Fruit fly (Drosophila melanogaster) whole organism, embryonic: Measurements from ENCODE around the gene Trf.

ENCODE experiments used
- Atf3 ChIP-seq: fragments of 200-800 bp; sonication (Bioruptor generic); optimal IDR thresholded peaks from 3 replicates; lab custom pipeline; 2016; ENCODE audit warnings: missing biosample characterization, missing genetic modification characterization
- Blimp-1 ChIP-seq: fragments of 200-800 bp; sonication (Bioruptor generic); optimal IDR thresholded peaks from 3 replicates; lab custom pipeline; 2018; ENCODE audit warnings: missing biosample characterization, missing genetic modification characterization, mild to moderate bottlenecking, moderate library complexity, missing genetic modification reagents
- C15 ChIP-seq: fragments of 200-800 bp; sonication (Bioruptor generic); IDR thresholded peaks from 3 replicates; pipeline ENCODE4 v1.3.6; 2022; ENCODE audit warnings: missing biosample characterization, missing genetic modification characterization
- CG12104 ChIP-seq: fragments of 200-800 bp; sonication (Bioruptor generic); optimal IDR thresholded peaks from 3 replicates; lab custom pipeline; 2016; ENCODE audit warnings: missing biosample characterization, missing genetic modification characterization
- CG1233 ChIP-seq: fragments of 200-800 bp; sonication (Bioruptor generic); optimal IDR thresholded peaks from 4 replicates; lab custom pipeline; 2018; ENCODE audit warnings: missing biosample characterization, mild to moderate bottlenecking, missing genetic modification characterization
- CG12744 ChIP-seq: fragments of 200-800 bp; sonication (Bioruptor generic); optimal IDR thresholded peaks from 2 replicates; lab custom pipeline; 2016; ENCODE audit warnings: missing biosample characterization, missing genetic modification characterization
- CG14965 ChIP-seq: fragments of 200-800 bp; sonication (Bioruptor generic); optimal IDR thresholded peaks from 2 replicates; lab custom pipeline; 2016; ENCODE audit warnings: missing biosample characterization, missing genetic modification characterization, borderline replicate concordance
- CG15601 ChIP-seq: fragments of 200-800 bp; sonication (Bioruptor generic); optimal IDR thresholded peaks from 3 replicates; lab custom pipeline; 2019; ENCODE audit warnings: missing biosample characterization, mild to moderate bottlenecking, missing genetic modification characterization, moderate library complexity
- CG17328 ChIP-seq: fragments of 200-800 bp; sonication (Bioruptor generic); IDR thresholded peaks from 2 replicates; pipeline ENCODE4 v1.3.6; 2022; ENCODE audit warnings: missing biosample characterization, missing genetic modification characterization
- CG17361 ChIP-seq: fragments of 200-800 bp; sonication (Bioruptor generic); IDR thresholded peaks from 3 replicates; pipeline ENCODE4 v1.3.6; 2022; ENCODE audit warnings: missing biosample characterization, missing genetic modification characterization
- CG17568 ChIP-seq: fragments of 200-800 bp; sonication (Bioruptor generic); optimal IDR thresholded peaks from 2 replicates; lab custom pipeline; 2018; ENCODE audit warnings: missing biosample characterization, mild to moderate bottlenecking, missing genetic modification characterization, moderate library complexity
- CG17802 ChIP-seq: fragments of 200-800 bp; sonication (Bioruptor generic); optimal IDR thresholded peaks from 2 replicates; lab custom pipeline; 2018; ENCODE audit warnings: missing biosample characterization, mild to moderate bottlenecking, missing genetic modification characterization, moderate library complexity
- CG1792 ChIP-seq: fragments of 200-800 bp; sonication (Bioruptor generic); optimal IDR thresholded peaks from 2 replicates; lab custom pipeline; 2016; ENCODE audit warnings: missing biosample characterization, missing genetic modification characterization
- CG18262 ChIP-seq: fragments of 200-800 bp; optimal IDR thresholded peaks from 3 replicates; lab custom pipeline; 2019; ENCODE audit warnings: missing biosample characterization, mild to moderate bottlenecking, missing genetic modification characterization, moderate library complexity
- CG18476 ChIP-seq: fragments of 200-800 bp; sonication (Bioruptor generic); optimal IDR thresholded peaks from 2 replicates; lab custom pipeline; 2016; ENCODE audit warnings: missing biosample characterization, mild to moderate bottlenecking, missing genetic modification characterization
- CG2120 ChIP-seq: fragments of 200-800 bp; sonication (Bioruptor generic); optimal IDR thresholded peaks from 3 replicates; lab custom pipeline; 2016; ENCODE audit warnings: missing biosample characterization, missing genetic modification characterization
- CG3726 ChIP-seq: fragments of 200-800 bp; sonication (Bioruptor generic); IDR thresholded peaks from 3 replicates; pipeline ENCODE4, ENCODE4 v1.3.6; 2022; ENCODE audit warnings: missing biosample characterization, missing genetic modification characterization
- CG6654 ChIP-seq: fragments of 200-800 bp; sonication (Bioruptor generic); optimal IDR thresholded peaks from 2 replicates; lab custom pipeline; 2017; ENCODE audit warnings: missing biosample characterization, mild to moderate bottlenecking, missing genetic modification characterization
- CG6683 ChIP-seq: fragments of 200-800 bp; sonication (Bioruptor generic); optimal IDR thresholded peaks from 2 replicates; lab custom pipeline; 2017; ENCODE audit warnings: missing biosample characterization, mild to moderate bottlenecking, missing genetic modification characterization, missing genetic modification reagents
- CG7271 ChIP-seq: fragments of 200-800 bp; sonication (Bioruptor generic); optimal IDR thresholded peaks from 2 replicates; lab custom pipeline; 2018; ENCODE audit warnings: missing biosample characterization, mild to moderate bottlenecking, missing genetic modification characterization, moderate library complexity
- CG9932 ChIP-seq: fragments of 200-800 bp; sonication (Bioruptor generic); IDR thresholded peaks from 2 replicates; pipeline ENCODE4 v1.3.6; 2022; ENCODE audit warnings: missing biosample characterization, missing genetic modification characterization
- Camta ChIP-seq: fragments of 200-800 bp; sonication (Bioruptor generic); optimal IDR thresholded peaks from 2 replicates; lab custom pipeline; 2016; ENCODE audit warnings: missing biosample characterization, missing genetic modification characterization
- D19A ChIP-seq: fragments of 200-800 bp; optimal IDR thresholded peaks from 3 replicates; lab custom pipeline; 2019; ENCODE audit warnings: missing biosample characterization, mild to moderate bottlenecking, missing genetic modification characterization, moderate library complexity
- Dref ChIP-seq: fragments of 200-800 bp; sonication (Bioruptor generic); IDR thresholded peaks from 2 replicates; pipeline ENCODE4 v1.3.6; 2022; ENCODE audit warnings: missing biosample characterization, missing genetic modification characterization
- E2f1 ChIP-seq: fragments of 200-800 bp; sonication (Bioruptor generic); IDR thresholded peaks from 2 replicates; pipeline ENCODE4 v1.3.6; 2022; ENCODE audit warnings: missing biosample characterization, missing genetic modification characterization
- HmgZ ChIP-seq: fragments of 200-800 bp; sonication (Bioruptor generic); optimal IDR thresholded peaks from 2 replicates; lab custom pipeline; 2018; ENCODE audit warnings: missing biosample characterization, mild to moderate bottlenecking, missing genetic modification characterization
- Lpt ChIP-seq: fragments of >200 bp; optimal IDR thresholded peaks from 2 replicates; lab custom pipeline; 2018; ENCODE audit warnings: missing biosample characterization, missing genetic modification characterization
- Mad ChIP-seq: fragments of 200-800 bp; sonication (Bioruptor generic); optimal IDR thresholded peaks from 2 replicates; lab custom pipeline; 2016; ENCODE audit warnings: missing biosample characterization, missing genetic modification characterization
- NfI ChIP-seq: fragments of 200-800 bp; sonication (Bioruptor generic); optimal IDR thresholded peaks from 3 replicates; lab custom pipeline; 2018; ENCODE audit warnings: missing biosample characterization, mild to moderate bottlenecking, missing genetic modification characterization, moderate library complexity
- Side ChIP-seq: fragments of 200-800 bp; sonication (Bioruptor generic); optimal IDR thresholded peaks from 2 replicates; lab custom pipeline; 2016; ENCODE audit warnings: missing biosample characterization, missing genetic modification characterization
- Sin3A ChIP-seq: fragments of >200 bp; optimal IDR thresholded peaks from 2 replicates; lab custom pipeline; 2018
- Sox102F ChIP-seq: fragments of 200-800 bp; sonication (Bioruptor generic); optimal IDR thresholded peaks from 2 replicates; lab custom pipeline; 2018; ENCODE audit warnings: missing biosample characterization, mild to moderate bottlenecking, missing genetic modification characterization, moderate library complexity
- ac ChIP-seq: fragments of 200-800 bp; sonication (Bioruptor generic); optimal IDR thresholded peaks from 3 replicates; lab custom pipeline; 2017; ENCODE audit warnings: missing biosample characterization, mild to moderate bottlenecking, missing genetic modification characterization
- bcd ChIP-seq: fragments of 200-800 bp; sonication (Bioruptor generic); optimal IDR thresholded peaks from 2 replicates; lab custom pipeline; 2017; ENCODE audit warnings: missing biosample characterization, mild to moderate bottlenecking, missing genetic modification characterization
- cato ChIP-seq: fragments of 200-800 bp; sonication (Bioruptor generic); optimal IDR thresholded peaks from 2 replicates; lab custom pipeline; 2016; ENCODE audit warnings: missing biosample characterization, missing genetic modification characterization, borderline replicate concordance
- chinmo ChIP-seq: fragments of 200-800 bp; sonication (Bioruptor generic); IDR thresholded peaks from 4 replicates; pipeline ENCODE4 v1.3.6; 2022; ENCODE audit warnings: missing biosample characterization, missing genetic modification characterization; ENCODE audit not compliant: partially characterized antibody
- crp ChIP-seq, 2 experiments: fragments of 200-800 bp; sonication (Bioruptor generic); optimal IDR thresholded peaks; 2 replicates in 1 of 2; 3 replicates in 1 of 2; lab custom pipeline; 2017; ENCODE audit warnings: missing biosample characterization in 2 of 2, missing genetic modification characterization in 2 of 2, mild to moderate bottlenecking in 1 of 2, moderate library complexity in 1 of 2
- en ChIP-seq: fragments of 200-800 bp; sonication (Bioruptor generic); optimal IDR thresholded peaks from 2 replicates; lab custom pipeline; 2016; ENCODE audit warnings: missing biosample characterization, missing genetic modification characterization
- grn ChIP-seq: fragments of 200-800 bp; sonication (Bioruptor generic); optimal IDR thresholded peaks from 3 replicates; lab custom pipeline; 2017; ENCODE audit warnings: missing biosample characterization, missing genetic modification characterization
- gt ChIP-seq: fragments of 200-800 bp; sonication (Bioruptor generic); IDR thresholded peaks from 2 replicates; pipeline ENCODE4 v1.3.6; 2022; ENCODE audit warnings: missing biosample characterization, missing genetic modification characterization
- her ChIP-seq: fragments of 200-800 bp; sonication (Bioruptor generic); optimal IDR thresholded peaks from 2 replicates; lab custom pipeline; 2016; ENCODE audit warnings: missing biosample characterization, missing genetic modification characterization
- kah ChIP-seq: fragments of 200-800 bp; sonication (Bioruptor generic); optimal IDR thresholded peaks from 2 replicates; lab custom pipeline; 2018; ENCODE audit warnings: missing biosample characterization, mild to moderate bottlenecking, missing genetic modification characterization
- lbe ChIP-seq: fragments of 200-800 bp; sonication (Bioruptor generic); optimal IDR thresholded peaks from 2 replicates; lab custom pipeline; 2016; ENCODE audit warnings: missing biosample characterization, mild to moderate bottlenecking, missing genetic modification characterization
- lilli ChIP-seq: fragments of 200-800 bp; sonication (Bioruptor generic); optimal IDR thresholded peaks from 3 replicates; lab custom pipeline; 2016; ENCODE audit warnings: missing biosample characterization, missing genetic modification characterization
- mirr ChIP-seq: fragments of 200-800 bp; sonication (Bioruptor generic); optimal IDR thresholded peaks from 3 replicates; lab custom pipeline; 2018; ENCODE audit warnings: missing biosample characterization, mild to moderate bottlenecking, missing genetic modification characterization
- sd ChIP-seq: fragments of 200-800 bp; sonication (Bioruptor generic); optimal IDR thresholded peaks from 3 replicates; lab custom pipeline; 2018; ENCODE audit warnings: missing biosample characterization, mild to moderate bottlenecking, missing genetic modification characterization, moderate library complexity
- stc ChIP-seq: fragments of 200-800 bp; sonication (Bioruptor generic); IDR thresholded peaks from 2 replicates; pipeline ENCODE4 v1.3.6; 2022; ENCODE audit warnings: missing biosample characterization, missing genetic modification characterization
- vnd ChIP-seq: fragments of 200-800 bp; sonication (Bioruptor generic); IDR thresholded peaks from 3 replicates; pipeline ENCODE4 v1.3.6; 2022; ENCODE audit warnings: missing biosample characterization, missing genetic modification characterization; ENCODE audit not compliant: partially characterized antibody

The Trf gene

dm6 chr2L:8097461-8097860, 24.8 kb downstream of the Trf start (continued):
- no peak for TF ChIP-seq Mad (GFP tag; lab: Kevin White, UChicago)
- TF ChIP-seq stc = peak; percentile 46; the same call in 1 of the 2 replicates
- no peak for TF ChIP-seq C15 (GFP tag; lab: Robert Waterston, UW)
- TF ChIP-seq bcd (GFP tag; lab: Kevin White, UChicago) = peak; percentile 68
- no peak for TF ChIP-seq CG17328 (GFP tag; lab: Robert Waterston, UW)
- TF ChIP-seq E2f1 (GFP tag; lab: Robert Waterston, UW) = peak; percentile 40; the same call in 1 of the 2 replicates
- no peak for TF ChIP-seq Lpt
- TF ChIP-seq gt (GFP tag; lab: Robert Waterston, UW) = no peak
- peak; percentile 28 for TF ChIP-seq CG18262 (tag; lab: Kevin White, UChicago)
- TF ChIP-seq CG14965 (GFP tag; lab: Kevin White, UChicago) = no peak
- no peak for TF ChIP-seq crp (GFP tag; optimal IDR thresholded peaks at IDR 0.05; lab: Kevin White, UChicago)
- TF ChIP-seq CG17802 = no peak
- peak; percentile 24 for TF ChIP-seq Side (GFP tag; lab: Kevin White, UChicago)
- peak; percentile 35 for TF ChIP-seq NfI (GFP tag; lab: Kevin White, UChicago)
- TF ChIP-seq mirr (GFP tag; lab: Kevin White, UChicago) = peak; percentile 66
- peak; percentile 40 for TF ChIP-seq kah
- TF ChIP-seq Sin3A = no peak
- TF ChIP-seq sd (tag; lab: Kevin White, UChicago) = peak; percentile 87
- TF ChIP-seq vnd (GFP tag; lab: Robert Waterston, UW) = no peak
- TF ChIP-seq CG3726 (GFP tag; lab: Robert Waterston, UW) = no peak
- peak; percentile 39 for TF ChIP-seq D19A (tag; lab: Kevin White, UChicago)
- peak; percentile 67; the same call in 1 of the 4 replicates for TF ChIP-seq chinmo (GFP tag; lab: Robert Waterston, UW)
- TF ChIP-seq grn = peak; percentile 64
- TF ChIP-seq CG18476 (GFP tag; lab: Kevin White, UChicago) = peak; percentile 27
- TF ChIP-seq Sox102F (GFP tag; lab: Kevin White, UChicago) = peak; percentile 44
- TF ChIP-seq Camta = no peak
- no peak for TF ChIP-seq en (GFP tag; lab: Kevin White, UChicago)
- TF ChIP-seq CG1792 (GFP tag; lab: Kevin White, UChicago) = no peak
- TF ChIP-seq Blimp-1 = peak; percentile 43
- TF ChIP-seq CG17361 (GFP tag; lab: Robert Waterston, UW) = 0 out of 3 replicates have a peak, but pooled peaks have one; percentile 37
- TF ChIP-seq Atf3 (GFP tag; lab: Kevin White, UChicago) = no peak
- TF ChIP-seq CG12104 (GFP tag; lab: Kevin White, UChicago) = peak; percentile 55
- TF ChIP-seq CG17568 (GFP tag; lab: Kevin White, UChicago) = peak; percentile 73
- TF ChIP-seq CG6683 = peak; percentile 73
- no peak for TF ChIP-seq CG12744
- TF ChIP-seq CG15601 (tag; lab: Kevin White, UChicago) = peak; percentile 59
- TF ChIP-seq CG9932 (GFP tag; lab: Robert Waterston, UW) = no peak
- TF ChIP-seq lbe = no peak
- TF ChIP-seq CG1233 (GFP tag; lab: Kevin White, UChicago) = peak; percentile 76
- peak; percentile 18 for TF ChIP-seq CG2120 (GFP tag; lab: Kevin White, UChicago)
- no peak for TF ChIP-seq her (GFP tag; lab: Kevin White, UChicago)
- TF ChIP-seq CG6654 = peak; percentile 17
- TF ChIP-seq HmgZ (tag; lab: Kevin White, UChicago) = peak; percentile 72
- TF ChIP-seq cato (GFP tag; lab: Kevin White, UChicago) = no peak
- TF ChIP-seq CG7271 (tag; lab: Kevin White, UChicago) = no peak
- TF ChIP-seq ac = peak; percentile 29
- no peak for TF ChIP-seq Dref (GFP tag; lab: Robert Waterston, UW)
- TF ChIP-seq lilli (GFP tag; lab: Kevin White, UChicago) = no peak
